Fruit fly (Drosophila melanogaster) whole organism, embryonic: ENCODE results near the gene caz.

Experiments used
- Ada2b ChIP-seq: fragments of 200-800 bp; sonication (Bioruptor generic); IDR thresholded peaks from 2 replicates; pipeline ENCODE4 v1.3.6; 2022; ENCODE audit warnings: missing biosample characterization, missing genetic modification characterization
- Atf6 ChIP-seq: fragments of 200-800 bp; sonication (Bioruptor generic); IDR thresholded peaks from 2 replicates; pipeline ENCODE4 v1.3.6; 2022; ENCODE audit warnings: missing biosample characterization, missing genetic modification characterization
- CG10274 ChIP-seq: fragments of 200-800 bp; sonication (Bioruptor generic); optimal IDR thresholded peaks from 3 replicates; lab custom pipeline; 2017; ENCODE audit warnings: missing biosample characterization, mild to moderate bottlenecking, missing genetic modification characterization
- CG10321 ChIP-seq: fragments of 200-800 bp; sonication (Bioruptor generic); IDR thresholded peaks from 2 replicates; pipeline ENCODE4 v1.3.6; 2022; ENCODE audit warnings: missing biosample characterization, missing genetic modification characterization
- CG11085 ChIP-seq: fragments of 200-800 bp; sonication (Bioruptor generic); IDR thresholded peaks from 2 replicates; pipeline ENCODE4 v1.3.6; 2022; ENCODE audit warnings: missing biosample characterization, missing genetic modification characterization
- CG13287 ChIP-seq: fragments of 200-800 bp; sonication (Bioruptor generic); IDR thresholded peaks from 2 replicates; pipeline ENCODE4 v1.3.6; 2022; ENCODE audit warnings: missing biosample characterization, missing genetic modification characterization; ENCODE audit not compliant: partially characterized antibody
- CG13894 ChIP-seq: fragments of 200-800 bp; sonication (Bioruptor generic); optimal IDR thresholded peaks from 3 replicates; lab custom pipeline; 2018; ENCODE audit warnings: missing biosample characterization, mild to moderate bottlenecking, missing genetic modification characterization, moderate library complexity
- CG14441 ChIP-seq: fragments of 200-800 bp; sonication (Bioruptor generic); IDR thresholded peaks from 2 replicates; pipeline ENCODE4 v1.3.6; 2022; ENCODE audit warnings: missing biosample characterization, missing genetic modification characterization
- CG14965 ChIP-seq: fragments of 200-800 bp; sonication (Bioruptor generic); optimal IDR thresholded peaks from 2 replicates; lab custom pipeline; 2016; ENCODE audit warnings: missing biosample characterization, missing genetic modification characterization, borderline replicate concordance
- CG18599 ChIP-seq: fragments of 200-800 bp; sonication (Bioruptor generic); optimal IDR thresholded peaks from 3 replicates; lab custom pipeline; 2017; ENCODE audit warnings: missing biosample characterization, missing genetic modification characterization, mild to moderate bottlenecking, moderate library complexity, missing genetic modification reagents
- CG3065 ChIP-seq: fragments of 200-800 bp; sonication (Bioruptor generic); optimal IDR thresholded peaks from 2 replicates; lab custom pipeline; 2016; ENCODE audit warnings: missing biosample characterization, missing genetic modification characterization
- CG31224 ChIP-seq: fragments of 200-800 bp; sonication (Bioruptor generic); IDR thresholded peaks from 2 replicates; pipeline ENCODE4 v1.3.6; 2022; ENCODE audit warnings: missing biosample characterization, missing genetic modification characterization
- CG3407 ChIP-seq: fragments of 200-800 bp; sonication (Bioruptor generic); optimal IDR thresholded peaks from 2 replicates; lab custom pipeline; 2018; ENCODE audit warnings: missing biosample characterization, mild to moderate bottlenecking, missing genetic modification characterization
- CG4328 ChIP-seq: fragments of 200-800 bp; sonication (Bioruptor generic); optimal IDR thresholded peaks from 3 replicates; lab custom pipeline; 2017; ENCODE audit warnings: missing biosample characterization, missing genetic modification reagents, missing genetic modification characterization
- CG4820 ChIP-seq: fragments of 200-800 bp; sonication (Bioruptor generic); optimal IDR thresholded peaks from 3 replicates; lab custom pipeline; 2016; ENCODE audit warnings: missing biosample characterization, missing genetic modification characterization
- CG6254 ChIP-seq: fragments of 200-800 bp; sonication (Bioruptor generic); optimal IDR thresholded peaks from 3 replicates; lab custom pipeline; 2017; ENCODE audit warnings: mild to moderate bottlenecking, missing biosample characterization, missing genetic modification reagents, missing genetic modification characterization
- CG6689 ChIP-seq: fragments of 200-800 bp; sonication (Bioruptor generic); IDR thresholded peaks from 2 replicates; pipeline ENCODE4 v1.3.6; 2022; ENCODE audit warnings: missing biosample characterization, missing genetic modification characterization
- CG7928 ChIP-seq: fragments of 200-800 bp; sonication (Bioruptor generic); optimal IDR thresholded peaks from 2 replicates; lab custom pipeline; 2017; ENCODE audit warnings: missing biosample characterization, mild to moderate bottlenecking, missing genetic modification characterization
- CG8290 ChIP-seq, 3 experiments: fragments of 200-800 bp; sonication (Bioruptor generic); optimal IDR thresholded peaks; 2 replicates each; lab custom pipeline; 2016 to 2019; ENCODE audit warnings: missing biosample characterization in 3 of 3, missing genetic modification characterization in 3 of 3, mild to moderate bottlenecking in 2 of 3, moderate library complexity in 1 of 3
- Doc3 ChIP-seq: fragments of 200-800 bp; sonication (Bioruptor generic); IDR thresholded peaks from 3 replicates; pipeline ENCODE4 v1.3.6; 2022; ENCODE audit warnings: missing biosample characterization, missing genetic modification characterization; ENCODE audit not compliant: partially characterized antibody
- Dref ChIP-seq: fragments of 200-800 bp; sonication (Bioruptor generic); IDR thresholded peaks from 2 replicates; pipeline ENCODE4 v1.3.6; 2022; ENCODE audit warnings: missing biosample characterization, missing genetic modification characterization
- Fer3 ChIP-seq: fragments of 200-800 bp; sonication (Bioruptor generic); optimal IDR thresholded peaks from 2 replicates; lab custom pipeline; 2018; ENCODE audit warnings: missing biosample characterization, mild to moderate bottlenecking, missing genetic modification characterization, moderate library complexity
- MTF-1 ChIP-seq: fragments of 200-800 bp; sonication (Bioruptor generic); optimal IDR thresholded peaks from 2 replicates; lab custom pipeline; 2018; ENCODE audit warnings: missing biosample characterization, mild to moderate bottlenecking, missing genetic modification characterization, borderline replicate concordance
- Rfx ChIP-seq: fragments of 200-800 bp; sonication (Bioruptor generic); IDR thresholded peaks from 2 replicates; pipeline ENCODE4 v1.3.6; 2022; ENCODE audit warnings: missing biosample characterization, missing genetic modification characterization
- ab ChIP-seq: fragments of 200-800 bp; sonication (Bioruptor generic); optimal IDR thresholded peaks from 2 replicates; lab custom pipeline; 2016; ENCODE audit warnings: missing biosample characterization, missing genetic modification characterization
- ac ChIP-seq: fragments of 200-800 bp; sonication (Bioruptor generic); optimal IDR thresholded peaks from 3 replicates; lab custom pipeline; 2017; ENCODE audit warnings: missing biosample characterization, mild to moderate bottlenecking, missing genetic modification characterization
- az2 ChIP-seq: fragments of 200-800 bp; sonication (Bioruptor generic); optimal IDR thresholded peaks from 3 replicates; lab custom pipeline; 2016; ENCODE audit warnings: missing biosample characterization, missing genetic modification characterization
- bcd ChIP-seq: fragments of 200-800 bp; sonication (Bioruptor generic); optimal IDR thresholded peaks from 2 replicates; lab custom pipeline; 2017; ENCODE audit warnings: missing biosample characterization, mild to moderate bottlenecking, missing genetic modification characterization
- bigmax ChIP-seq: fragments of 200-800 bp; sonication (Bioruptor generic); optimal IDR thresholded peaks from 2 replicates; lab custom pipeline; 2018; ENCODE audit warnings: missing biosample characterization, mild to moderate bottlenecking, missing genetic modification characterization
- bowl ChIP-seq: fragments of 200-800 bp; sonication (Bioruptor generic); IDR thresholded peaks from 2 replicates; pipeline ENCODE4 v1.3.6; 2022; ENCODE audit warnings: missing biosample characterization, missing genetic modification characterization
- bsh ChIP-seq, 2 experiments: fragments of 200-800 bp; sonication (Bioruptor generic); optimal IDR thresholded peaks; 2 replicates each; lab custom pipeline; 2017 to 2018; ENCODE audit warnings: mild to moderate bottlenecking in 2 of 2, missing biosample characterization in 2 of 2, missing genetic modification characterization in 2 of 2, moderate library complexity in 1 of 2
- chif ChIP-seq, 2 experiments: fragments of 200-800 bp; sonication (Bioruptor generic); optimal IDR thresholded peaks; 3 replicates each; lab custom pipeline; 2016; ENCODE audit warnings: missing biosample characterization in 2 of 2, missing genetic modification characterization in 2 of 2
- ci ChIP-seq: fragments of 200-800 bp; sonication (Bioruptor generic); IDR thresholded peaks from 3 replicates; pipeline ENCODE4 v1.3.6; 2022; ENCODE audit warnings: missing biosample characterization, missing genetic modification characterization
- cwo ChIP-seq: fragments of 200-800 bp; sonication (Bioruptor generic); optimal IDR thresholded peaks from 3 replicates; lab custom pipeline; 2017; ENCODE audit warnings: missing biosample characterization, missing genetic modification characterization, mild to moderate bottlenecking, moderate library complexity, missing genetic modification reagents
- en ChIP-seq: fragments of 200-800 bp; sonication (Bioruptor generic); optimal IDR thresholded peaks from 2 replicates; lab custom pipeline; 2016; ENCODE audit warnings: missing biosample characterization, missing genetic modification characterization
- gsb ChIP-seq: fragments of 200-800 bp; sonication (Bioruptor generic); IDR thresholded peaks from 2 replicates; pipeline ENCODE4 v1.3.6; 2022; ENCODE audit warnings: missing biosample characterization, missing genetic modification characterization
- hbn ChIP-seq: fragments of 200-800 bp; sonication (Bioruptor generic); IDR thresholded peaks from 2 replicates; pipeline ENCODE4 v1.3.6; 2022; ENCODE audit warnings: missing biosample characterization, missing genetic modification characterization; ENCODE audit not compliant: partially characterized antibody
- ken ChIP-seq: fragments of 200-800 bp; sonication (Bioruptor generic); IDR thresholded peaks from 3 replicates; pipeline ENCODE4 v1.3.6; 2022; ENCODE audit warnings: missing biosample characterization, missing genetic modification characterization
- lbe ChIP-seq: fragments of 200-800 bp; sonication (Bioruptor generic); optimal IDR thresholded peaks from 2 replicates; lab custom pipeline; 2016; ENCODE audit warnings: missing biosample characterization, mild to moderate bottlenecking, missing genetic modification characterization
- lov ChIP-seq, 2 experiments: fragments of 200-800 bp in 1 of 2; fragments of >200 bp in 1 of 2; sonication (Bioruptor generic) in 1 of 2; IDR thresholded peaks in 1 of 2; optimal IDR thresholded peaks in 1 of 2; 2 replicates in 1 of 2; 3 replicates in 1 of 2; pipeline versions ENCODE4 v1.3.6 to Lab custom; 2017 to 2022; ENCODE audit warnings: missing biosample characterization in 1 of 2, missing genetic modification characterization in 1 of 2
- nerfin-1 ChIP-seq: fragments of 200-800 bp; sonication (Bioruptor generic); optimal IDR thresholded peaks from 3 replicates; lab custom pipeline; 2019; ENCODE audit warnings: missing biosample characterization, mild to moderate bottlenecking, missing genetic modification characterization, moderate library complexity
- phol ChIP-seq: fragments of 200-800 bp; sonication (Bioruptor generic); optimal IDR thresholded peaks from 3 replicates; lab custom pipeline; 2018; ENCODE audit warnings: missing biosample characterization, mild to moderate bottlenecking, missing genetic modification characterization, moderate library complexity
- sima ChIP-seq: fragments of 200-800 bp; sonication (Bioruptor generic); optimal IDR thresholded peaks from 2 replicates; lab custom pipeline; 2016; ENCODE audit warnings: missing biosample characterization, missing genetic modification characterization
- slbo ChIP-seq: fragments of 200-800 bp; sonication (Bioruptor generic); IDR thresholded peaks from 2 replicates; pipeline ENCODE4 v1.3.6; 2022; ENCODE audit warnings: missing biosample characterization, missing genetic modification characterization
- tap ChIP-seq: fragments of 200-800 bp; optimal IDR thresholded peaks from 3 replicates; lab custom pipeline; 2019; ENCODE audit warnings: missing biosample characterization, mild to moderate bottlenecking, missing genetic modification characterization, moderate library complexity
- twi ChIP-seq: fragments of 200-800 bp; optimal IDR thresholded peaks from 2 replicates; lab custom pipeline; 2019; ENCODE audit warnings: missing biosample characterization, mild to moderate bottlenecking, missing genetic modification characterization, moderate library complexity
- unpg ChIP-seq: fragments of 200-800 bp; sonication (Bioruptor generic); optimal IDR thresholded peaks from 3 replicates; lab custom pipeline; 2018; ENCODE audit warnings: missing biosample characterization, mild to moderate bottlenecking, missing genetic modification characterization, moderate library complexity
- zfh2 ChIP-seq: fragments of 200-800 bp; sonication (Bioruptor generic); optimal IDR thresholded peaks from 2 replicates; lab custom pipeline; 2016; ENCODE audit warnings: missing biosample characterization, missing genetic modification characterization

caz gene

dm6 chrX:16335107-16335642, 46.6 kb downstream of the caz start:
- peak; percentile 70 for TF ChIP-seq Ada2b (GFP tag; lab: Robert Waterston, UW)
- TF ChIP-seq CG8290 (GFP tag; optimal IDR thresholded peaks at IDR 0.05; lab: Kevin White, UChicago), result peak; percentile 5
- TF ChIP-seq CG8290 (tag; optimal IDR thresholded peaks at IDR 0.05; lab: Kevin White, UChicago), result peak in 1 of 2 experiments; percentile 79
- TF ChIP-seq bowl, result 0 out of 2 replicates have a peak, but pooled peaks have one; percentile 46
- peak; percentile 73 for TF ChIP-seq az2 (GFP tag; lab: Kevin White, UChicago)
- TF ChIP-seq CG13287 (GFP tag; lab: Robert Waterston, UW), result peak; percentile 19; the same call in 1 of the 2 replicates
- peak; percentile 50; the same call in 1 of the 2 replicates for TF ChIP-seq CG10321 (GFP tag; lab: Robert Waterston, UW)
- TF ChIP-seq lbe (GFP tag; lab: Kevin White, UChicago), result peak; percentile 32
- peak; percentile 70 for TF ChIP-seq unpg
- TF ChIP-seq CG4820 (GFP tag; lab: Kevin White, UChicago), result peak; percentile 56
- peak; percentile 19 for TF ChIP-seq ab (GFP tag; lab: Kevin White, UChicago)
- TF ChIP-seq cwo, result peak; percentile 59
- peak; percentile 75 for TF ChIP-seq bcd
- peak; percentile 64 for TF ChIP-seq Fer3 (tag; lab: Kevin White, UChicago)
- TF ChIP-seq CG6254 (GFP tag; lab: Kevin White, UChicago), result peak; percentile 42
- TF ChIP-seq lov (optimal IDR thresholded peaks at IDR 0.05; lab: Kevin White, UChicago), result no peak
- peak; percentile 81; the same call in 2 of the 3 replicates for TF ChIP-seq lov (GFP tag; IDR thresholded peaks at IDR 0.05; lab: Robert Waterston, UW)
- TF ChIP-seq zfh2 (GFP tag; lab: Kevin White, UChicago), result peak; percentile 77
- no peak for TF ChIP-seq nerfin-1
- TF ChIP-seq bigmax (GFP tag; lab: Kevin White, UChicago), result no peak
- TF ChIP-seq slbo, result peak; percentile 86
- TF ChIP-seq ken (GFP tag; lab: Robert Waterston, UW), result peak; percentile 57; the same call in 1 of the 3 replicates
- TF ChIP-seq tap (tag; lab: Kevin White, UChicago), result peak; percentile 43
- TF ChIP-seq CG18599 (GFP tag; lab: Kevin White, UChicago), result peak; percentile 82
- peak; percentile 85 for TF ChIP-seq Rfx (GFP tag; lab: Robert Waterston, UW)
- peak; percentile 90 for TF ChIP-seq CG7928
- TF ChIP-seq en (GFP tag; lab: Kevin White, UChicago), result no peak
- TF ChIP-seq CG13894 (tag; lab: Kevin White, UChicago), result peak; percentile 78
- peak; percentile 79 for TF ChIP-seq CG6689 (GFP tag; lab: Robert Waterston, UW)
- TF ChIP-seq twi (tag; lab: Kevin White, UChicago), result no peak
- no peak for TF ChIP-seq hbn
- no peak for TF ChIP-seq CG14965 (GFP tag; lab: Kevin White, UChicago)
- peak; percentile 17 for TF ChIP-seq phol (tag; lab: Kevin White, UChicago)
- TF ChIP-seq CG11085 (GFP tag; lab: Robert Waterston, UW), result peak; percentile 55
- peak; percentile 61; the same call in 1 of the 2 replicates for TF ChIP-seq CG31224 (GFP tag; lab: Robert Waterston, UW)
- TF ChIP-seq Atf6 (GFP tag; lab: Robert Waterston, UW), result peak; percentile 84
- TF ChIP-seq CG3407, result peak; percentile 30
- peak; percentile 11 for TF ChIP-seq CG3065 (GFP tag; lab: Kevin White, UChicago)
- peak; percentile 60 for TF ChIP-seq gsb (GFP tag; lab: Robert Waterston, UW)
- peak; percentile 90 for TF ChIP-seq ci (GFP tag; lab: Robert Waterston, UW)
- TF ChIP-seq MTF-1 (GFP tag; lab: Kevin White, UChicago), result peak; percentile 12
- no peak for TF ChIP-seq Doc3 (GFP tag; lab: Robert Waterston, UW)
- TF ChIP-seq bsh (GFP tag; optimal IDR thresholded peaks at IDR 0.05; lab: Kevin White, UChicago), result peak; percentile 37 to 62
- TF ChIP-seq ac, result peak; percentile 4
- peak; percentile 39 for TF ChIP-seq sima (GFP tag; lab: Kevin White, UChicago)
- TF ChIP-seq Dref (GFP tag; lab: Robert Waterston, UW), result peak; percentile 37
- TF ChIP-seq CG4328 (GFP tag; lab: Kevin White, UChicago), result peak; percentile 64
- peak; percentile 43 for TF ChIP-seq CG10274
- peak; percentile 82 for TF ChIP-seq CG14441
- TF ChIP-seq chif (GFP tag; optimal IDR thresholded peaks at IDR 0.05; lab: Kevin White, UChicago), result peak; percentile 33 to 53
